Fruit fly (Drosophila melanogaster) whole organism, embryonic: ENCODE measurements around the gene VhaSFD.

Source experiments
- Atf6 ChIP-seq: fragments of 200-800 bp; sonication (Bioruptor generic); IDR thresholded peaks from 2 replicates; pipeline ENCODE4 v1.3.6; 2022; ENCODE audit warnings: missing biosample characterization, missing genetic modification characterization
- Bteb2 ChIP-seq: fragments of 200-800 bp; sonication (Bioruptor generic); optimal IDR thresholded peaks from 2 replicates; lab custom pipeline; 2016; ENCODE audit warnings: missing biosample characterization, missing genetic modification characterization
- C15 ChIP-seq: fragments of 200-800 bp; sonication (Bioruptor generic); IDR thresholded peaks from 3 replicates; pipeline ENCODE4 v1.3.6; 2022; ENCODE audit warnings: missing biosample characterization, missing genetic modification characterization
- CG10209 ChIP-seq: fragments of 200-800 bp; sonication (Bioruptor generic); optimal IDR thresholded peaks from 3 replicates; lab custom pipeline; 2017; ENCODE audit warnings: missing biosample characterization, mild to moderate bottlenecking, missing genetic modification characterization, missing genetic modification reagents
- CG10462 ChIP-seq: fragments of 200-800 bp; sonication (Bioruptor generic); optimal IDR thresholded peaks from 2 replicates; lab custom pipeline; 2016; ENCODE audit warnings: missing biosample characterization, missing genetic modification characterization
- CG10543 ChIP-seq: fragments of 200-800 bp; sonication (Bioruptor generic); optimal IDR thresholded peaks from 3 replicates; lab custom pipeline; 2017; ENCODE audit warnings: missing biosample characterization, mild to moderate bottlenecking, missing genetic modification characterization, moderate library complexity
- CG10979 ChIP-seq: fragments of 200-800 bp; sonication (Bioruptor generic); optimal IDR thresholded peaks from 2 replicates; lab custom pipeline; 2018; ENCODE audit warnings: missing biosample characterization, mild to moderate bottlenecking, missing genetic modification characterization, moderate library complexity
- CG11504 ChIP-seq: fragments of 200-800 bp; sonication (Bioruptor generic); optimal IDR thresholded peaks from 3 replicates; lab custom pipeline; 2019; ENCODE audit warnings: missing biosample characterization, mild to moderate bottlenecking, missing genetic modification characterization, moderate library complexity
- CG12659 ChIP-seq: fragments of 200-800 bp; sonication (Bioruptor generic); optimal IDR thresholded peaks from 3 replicates; lab custom pipeline; 2017; ENCODE audit warnings: mild to moderate bottlenecking, missing biosample characterization, missing genetic modification reagents, missing genetic modification characterization
- CG13424 ChIP-seq: fragments of 200-800 bp; sonication (Bioruptor generic); optimal IDR thresholded peaks from 2 replicates; lab custom pipeline; 2019; ENCODE audit warnings: missing biosample characterization, mild to moderate bottlenecking, missing genetic modification characterization, moderate library complexity
- CG14014 ChIP-seq: fragments of 200-800 bp; sonication (Bioruptor generic); IDR thresholded peaks from 2 replicates; pipeline ENCODE4 v1.3.6; 2022; ENCODE audit warnings: missing biosample characterization, missing genetic modification characterization
- CG14050 ChIP-seq: fragments of 200-800 bp; sonication (Bioruptor generic); IDR thresholded peaks from 3 replicates; pipeline ENCODE4 v1.3.6; 2022; ENCODE audit warnings: missing biosample characterization, missing genetic modification characterization
- CG14441 ChIP-seq: fragments of 200-800 bp; sonication (Bioruptor generic); IDR thresholded peaks from 2 replicates; pipeline ENCODE4 v1.3.6; 2022; ENCODE audit warnings: missing biosample characterization, missing genetic modification characterization
- CG1603 ChIP-seq: fragments of 200-800 bp; sonication (Bioruptor generic); optimal IDR thresholded peaks from 2 replicates; lab custom pipeline; 2019; ENCODE audit warnings: missing biosample characterization, mild to moderate bottlenecking, missing genetic modification characterization, moderate library complexity
- CG17568 ChIP-seq: fragments of 200-800 bp; sonication (Bioruptor generic); optimal IDR thresholded peaks from 2 replicates; lab custom pipeline; 2018; ENCODE audit warnings: missing biosample characterization, mild to moderate bottlenecking, missing genetic modification characterization, moderate library complexity
- CG2199 ChIP-seq: fragments of 200-800 bp; sonication (Bioruptor generic); IDR thresholded peaks from 3 replicates; pipeline ENCODE4 v1.3.6; 2022; ENCODE audit warnings: missing biosample characterization, missing genetic modification characterization
- CG32767 ChIP-seq: fragments of 200-800 bp; sonication (Bioruptor generic); IDR thresholded peaks from 2 replicates; pipeline ENCODE4 v1.3.6; 2022; ENCODE audit warnings: missing biosample characterization, missing genetic modification characterization
- CG33557 ChIP-seq: fragments of 200-800 bp; sonication (Bioruptor generic); optimal IDR thresholded peaks from 2 replicates; lab custom pipeline; 2019; ENCODE audit warnings: missing biosample characterization, mild to moderate bottlenecking, missing genetic modification characterization, moderate library complexity
- CG34422 ChIP-seq: fragments of 200-800 bp; sonication (Bioruptor generic); IDR thresholded peaks from 3 replicates; pipeline ENCODE4 v1.3.6; 2022; ENCODE audit warnings: missing biosample characterization, missing genetic modification characterization
- CG43689 ChIP-seq: fragments of 200-800 bp; sonication (Bioruptor generic); IDR thresholded peaks from 2 replicates; pipeline ENCODE4 v1.3.6; 2022; ENCODE audit warnings: missing biosample characterization, missing genetic modification characterization
- CG7839 ChIP-seq: fragments of 200-800 bp; sonication (Bioruptor generic); optimal IDR thresholded peaks from 3 replicates; lab custom pipeline; 2018; ENCODE audit warnings: missing biosample characterization, mild to moderate bottlenecking, missing genetic modification characterization, moderate library complexity
- CG8290 ChIP-seq, 3 experiments: fragments of 200-800 bp; sonication (Bioruptor generic); optimal IDR thresholded peaks; 2 replicates each; lab custom pipeline; 2016 to 2019; ENCODE audit warnings: missing biosample characterization in 3 of 3, missing genetic modification characterization in 3 of 3, mild to moderate bottlenecking in 2 of 3, moderate library complexity in 1 of 3
- CG8478 ChIP-seq: fragments of >200 bp; optimal IDR thresholded peaks from 2 replicates; lab custom pipeline; 2018
- CG9215 ChIP-seq: fragments of 200-800 bp; sonication (Bioruptor generic); IDR thresholded peaks from 2 replicates; pipeline ENCODE4 v1.3.6; 2022; ENCODE audit warnings: missing biosample characterization, missing genetic modification characterization
- CG9437 ChIP-seq: fragments of 200-800 bp; sonication (Bioruptor generic); optimal IDR thresholded peaks from 2 replicates; lab custom pipeline; 2018; ENCODE audit warnings: missing biosample characterization, mild to moderate bottlenecking, missing genetic modification characterization
- CrebB ChIP-seq: fragments of 200-800 bp; sonication (Bioruptor generic); optimal IDR thresholded peaks from 3 replicates; lab custom pipeline; 2018; ENCODE audit warnings: missing biosample characterization, mild to moderate bottlenecking, missing genetic modification characterization
- D19A ChIP-seq: fragments of 200-800 bp; optimal IDR thresholded peaks from 3 replicates; lab custom pipeline; 2019; ENCODE audit warnings: missing biosample characterization, mild to moderate bottlenecking, missing genetic modification characterization, moderate library complexity
- Dad ChIP-seq: fragments of 200-800 bp; sonication (Bioruptor generic); optimal IDR thresholded peaks from 3 replicates; lab custom pipeline; 2016; ENCODE audit warnings: missing biosample characterization, missing genetic modification characterization
- Dek ChIP-seq: fragments of 200-800 bp; sonication (Bioruptor generic); optimal IDR thresholded peaks from 3 replicates; lab custom pipeline; 2019; ENCODE audit warnings: missing biosample characterization, mild to moderate bottlenecking, missing genetic modification characterization, moderate library complexity
- Drgx ChIP-seq: fragments of 200-800 bp; sonication (Bioruptor generic); IDR thresholded peaks from 2 replicates; pipeline ENCODE4 v1.3.6; 2022; ENCODE audit warnings: missing biosample characterization, missing genetic modification characterization
- E2f2 ChIP-seq: fragments of 200-800 bp; sonication (Bioruptor generic); IDR thresholded peaks from 2 replicates; pipeline ENCODE4 v1.3.6; 2022; ENCODE audit warnings: missing biosample characterization, missing genetic modification characterization
- Fer2 ChIP-seq: fragments of 200-800 bp; sonication (Bioruptor generic); optimal IDR thresholded peaks from 2 replicates; lab custom pipeline; 2018; ENCODE audit warnings: missing biosample characterization, mild to moderate bottlenecking, missing genetic modification characterization, moderate library complexity
- H2.0 ChIP-seq: fragments of 200-800 bp; sonication (Bioruptor generic); IDR thresholded peaks from 2 replicates; pipeline ENCODE4 v1.3.6; 2022; ENCODE audit warnings: missing biosample characterization, missing genetic modification characterization
- MBD-R2 ChIP-seq: fragments of 200-800 bp; sonication (Bioruptor generic); IDR thresholded peaks from 2 replicates; pipeline ENCODE4 v1.3.6; 2022; ENCODE audit warnings: missing biosample characterization, missing genetic modification characterization
- MTF-1 ChIP-seq: fragments of 200-800 bp; sonication (Bioruptor generic); optimal IDR thresholded peaks from 2 replicates; lab custom pipeline; 2018; ENCODE audit warnings: missing biosample characterization, mild to moderate bottlenecking, missing genetic modification characterization, borderline replicate concordance
- PHDP ChIP-seq: fragments of 200-800 bp; sonication (Bioruptor generic); optimal IDR thresholded peaks from 3 replicates; lab custom pipeline; 2018; ENCODE audit warnings: missing biosample characterization, mild to moderate bottlenecking, missing genetic modification characterization, moderate library complexity
- Ravus ChIP-seq: fragments of 200-800 bp; sonication (Bioruptor generic); IDR thresholded peaks from 2 replicates; pipeline ENCODE4 v1.3.6; 2022; ENCODE audit warnings: missing biosample characterization, missing genetic modification characterization
- ac ChIP-seq: fragments of 200-800 bp; sonication (Bioruptor generic); optimal IDR thresholded peaks from 3 replicates; lab custom pipeline; 2017; ENCODE audit warnings: missing biosample characterization, mild to moderate bottlenecking, missing genetic modification characterization
- aop ChIP-seq: fragments of 200-800 bp; sonication (Bioruptor generic); IDR thresholded peaks from 2 replicates; pipeline ENCODE4 v1.3.6; 2022; ENCODE audit warnings: missing biosample characterization, missing genetic modification characterization
- ara ChIP-seq: fragments of 200-800 bp; sonication (Bioruptor generic); IDR thresholded peaks from 2 replicates; pipeline ENCODE4 v1.3.6; 2022; ENCODE audit warnings: missing biosample characterization, missing genetic modification characterization
- bab2 ChIP-seq: fragments of 200-800 bp; sonication (Bioruptor generic); optimal IDR thresholded peaks from 2 replicates; lab custom pipeline; 2016; ENCODE audit warnings: missing biosample characterization, missing genetic modification characterization
- cad ChIP-seq: fragments of >200 bp; optimal IDR thresholded peaks from 2 replicates; lab custom pipeline; 2017; ENCODE audit warnings: missing biosample characterization, missing genetic modification characterization
- dpn ChIP-seq, 2 experiments: fragments of 200-800 bp; sonication (Bioruptor generic); optimal IDR thresholded peaks; 3 replicates each; lab custom pipeline; 2016; ENCODE audit warnings: missing biosample characterization in 2 of 2, missing genetic modification characterization in 2 of 2
- esg ChIP-seq: fragments of 200-800 bp; sonication (Bioruptor generic); conservative IDR thresholded peaks from 2 replicates; pipeline ENCODE4 v1.3.6; 2022; ENCODE audit warnings: missing biosample characterization, missing genetic modification characterization
- fd3F ChIP-seq: fragments of 200-800 bp; sonication (Bioruptor generic); optimal IDR thresholded peaks from 2 replicates; lab custom pipeline; 2018; ENCODE audit warnings: missing biosample characterization, mild to moderate bottlenecking, missing genetic modification characterization, moderate library complexity
- otp ChIP-seq: fragments of 200-800 bp; sonication (Bioruptor generic); IDR thresholded peaks from 3 replicates; pipeline ENCODE4, ENCODE4 v1.3.6; 2022; ENCODE audit warnings: missing biosample characterization, missing genetic modification characterization
- sob ChIP-seq: fragments of 200-800 bp; sonication (Bioruptor generic); IDR thresholded peaks from 2 replicates; pipeline ENCODE4 v1.3.6; 2022; ENCODE audit warnings: missing biosample characterization, missing genetic modification characterization
- tgo ChIP-seq: fragments of 200-800 bp; sonication (Bioruptor generic); IDR thresholded peaks from 3 replicates; pipeline ENCODE4 v1.3.6; 2022; ENCODE audit warnings: missing biosample characterization, missing genetic modification characterization
- unpg ChIP-seq: fragments of 200-800 bp; sonication (Bioruptor generic); optimal IDR thresholded peaks from 3 replicates; lab custom pipeline; 2018; ENCODE audit warnings: missing biosample characterization, mild to moderate bottlenecking, missing genetic modification characterization, moderate library complexity
- wek ChIP-seq: fragments of 200-800 bp; sonication (Bioruptor generic); optimal IDR thresholded peaks from 3 replicates; lab custom pipeline; 2018; ENCODE audit warnings: missing biosample characterization, mild to moderate bottlenecking, missing genetic modification characterization, moderate library complexity
- wor ChIP-seq: fragments of 200-800 bp; sonication (Bioruptor generic); IDR thresholded peaks from 2 replicates; pipeline ENCODE4 v1.3.6; 2022; ENCODE audit warnings: missing biosample characterization, missing genetic modification characterization

Gene VhaSFD

DNA sequence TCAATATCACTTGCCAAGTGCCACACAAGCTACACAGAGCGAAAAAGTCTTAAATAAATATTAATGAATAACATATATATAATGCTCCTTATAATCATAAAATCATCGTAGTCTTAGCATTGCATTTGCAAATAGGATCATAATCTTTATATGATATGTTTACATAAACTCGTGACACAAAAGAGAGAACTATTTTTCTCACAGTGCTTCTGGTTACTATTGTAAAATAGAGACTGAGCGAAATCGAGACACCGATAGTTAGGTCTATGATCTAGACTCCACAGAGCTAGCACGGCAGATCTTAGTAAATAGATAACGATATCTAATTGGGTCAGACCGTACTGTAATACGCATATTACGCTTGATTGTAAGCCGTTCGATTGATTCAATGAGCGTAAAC is 17.9 kb downstream of the VhaSFD start (continued):
- TF ChIP-seq CG7839 (tag; lab: Kevin White, UChicago): peak; percentile 85
- peak; percentile 41 for TF ChIP-seq CG9437 (GFP tag; lab: Kevin White, UChicago)
- peak; percentile 80 for TF ChIP-seq H2.0 (GFP tag; lab: Robert Waterston, UW)
- no peak for TF ChIP-seq Drgx (GFP tag; lab: Robert Waterston, UW)
- TF ChIP-seq Fer2 (tag; lab: Kevin White, UChicago): no peak
- no peak for TF ChIP-seq cad (GFP tag; lab: Kevin White, UChicago)
- peak; percentile 70 for TF ChIP-seq CG14050
- TF ChIP-seq CG14441 (GFP tag; lab: Robert Waterston, UW): no peak
- no peak for TF ChIP-seq ara (GFP tag; lab: Robert Waterston, UW)
- TF ChIP-seq E2f2: peak; percentile 58; the same call in 1 of the 2 replicates
- peak; percentile 66 for TF ChIP-seq D19A (tag; lab: Kevin White, UChicago)
- peak; percentile 61 for TF ChIP-seq CG10209 (GFP tag; lab: Kevin White, UChicago)
- TF ChIP-seq CG43689 (GFP tag; lab: Robert Waterston, UW): peak; percentile 67; the same call in 1 of the 2 replicates
- no peak for TF ChIP-seq CG34422 (GFP tag; lab: Robert Waterston, UW)
- no peak for TF ChIP-seq CG8478 (lab: Kevin White, UChicago)
- TF ChIP-seq tgo (GFP tag; lab: Robert Waterston, UW): peak; percentile 78
- TF ChIP-seq Dad (GFP tag; lab: Kevin White, UChicago): no peak
- peak; percentile 6 for TF ChIP-seq CG10543 (GFP tag; lab: Kevin White, UChicago)
- peak; percentile 70 for TF ChIP-seq CG1603 (tag; lab: Kevin White, UChicago)
- peak; percentile 4 for TF ChIP-seq CG10462 (GFP tag; lab: Kevin White, UChicago)
- no peak for TF ChIP-seq CG9215 (GFP tag; lab: Robert Waterston, UW)
- peak; percentile 81 for TF ChIP-seq esg (GFP tag; lab: Robert Waterston, UW)
- TF ChIP-seq CG11504 (tag; lab: Kevin White, UChicago): peak; percentile 91
- peak; percentile 50 for TF ChIP-seq CG10979 (tag; lab: Kevin White, UChicago)
- TF ChIP-seq CG14014 (GFP tag; lab: Robert Waterston, UW): peak; percentile 88
- TF ChIP-seq Ravus (GFP tag; lab: Robert Waterston, UW): peak; percentile 60
- TF ChIP-seq CG32767 (GFP tag; lab: Robert Waterston, UW): peak; percentile 81
- TF ChIP-seq wor (GFP tag; lab: Robert Waterston, UW): peak; percentile 61
- peak; percentile 27 for TF ChIP-seq Bteb2 (GFP tag; lab: Kevin White, UChicago)
- no peak for TF ChIP-seq ac (GFP tag; lab: Kevin White, UChicago)
- no peak for TF ChIP-seq CG2199 (GFP tag; lab: Robert Waterston, UW)
- peak; percentile 81 for TF ChIP-seq PHDP (tag; lab: Kevin White, UChicago)
- no peak for TF ChIP-seq MTF-1 (GFP tag; lab: Kevin White, UChicago)
- TF ChIP-seq CrebB (tag; lab: Kevin White, UChicago): peak; percentile 0
- TF ChIP-seq unpg (GFP tag; lab: Kevin White, UChicago): peak; percentile 88
- peak in 1 of 2 experiments; percentile 69 for TF ChIP-seq dpn (GFP tag; optimal IDR thresholded peaks at IDR 0.05; lab: Kevin White, UChicago)
- TF ChIP-seq bab2 (GFP tag; lab: Kevin White, UChicago): peak; percentile 41
- TF ChIP-seq Dek (tag; lab: Kevin White, UChicago): peak; percentile 65
- peak; percentile 15 for TF ChIP-seq CG8290 (GFP tag; optimal IDR thresholded peaks at IDR 0.05; lab: Kevin White, UChicago)
- TF ChIP-seq CG8290 (tag; optimal IDR thresholded peaks at IDR 0.05; lab: Kevin White, UChicago): peak in 1 of 2 experiments; percentile 52
- TF ChIP-seq C15 (GFP tag; lab: Robert Waterston, UW): 0 out of 3 replicates have a peak, but pooled peaks have one; percentile 7
- TF ChIP-seq CG12659 (GFP tag; lab: Kevin White, UChicago): peak; percentile 65
- peak; percentile 83 for TF ChIP-seq CG13424 (tag; lab: Kevin White, UChicago)
- TF ChIP-seq wek (GFP tag; lab: Kevin White, UChicago): no peak
- TF ChIP-seq sob (GFP tag; lab: Robert Waterston, UW): peak; percentile 89
- peak; percentile 33; the same call in 1 of the 2 replicates for TF ChIP-seq MBD-R2 (GFP tag; lab: Robert Waterston, UW)
- peak; percentile 79 for TF ChIP-seq Atf6 (GFP tag; lab: Robert Waterston, UW)
- TF ChIP-seq fd3F (GFP tag; lab: Kevin White, UChicago): peak; percentile 51
- TF ChIP-seq aop (GFP tag; lab: Robert Waterston, UW): 0 out of 2 replicates have a peak, but pooled peaks have one; percentile 20
- peak; percentile 69; the same call in 2 of the 3 replicates for TF ChIP-seq otp (GFP tag; lab: Robert Waterston, UW)
- TF ChIP-seq CG17568 (GFP tag; lab: Kevin White, UChicago): peak; percentile 62
- TF ChIP-seq CG33557 (GFP tag; lab: Kevin White, UChicago): no peak
